Worm (Caenorhabditis elegans): Measurements from ENCODE around the gene ZK632.2.

- TF ChIP-seq klf-2 (GFP tag; conservative IDR thresholded peaks at IDR 0.05) (no peak), ref-1 (GFP tag; conservative IDR thresholded peaks at IDR 0.05) (no peak), ztf-29 (GFP tag; IDR thresholded peaks at IDR 0.05) (no peak), cog-1 (tag; optimal IDR thresholded peaks at IDR 0.05) (no peak), ztf-23 (GFP tag; IDR thresholded peaks at IDR 0.05) (no peak), flt-1 (GFP tag; IDR thresholded peaks at IDR 0.05) (0 out of 2 replicates have a peak, but pooled peaks have one; percentile 50), T22C8.4 (GFP tag; IDR thresholded peaks at IDR 0.05) (no peak), tab-1 (GFP tag; IDR thresholded peaks at IDR 0.05) (no peak)
Measured at ce11 chrIII:9768023-9768422, 30.9 kb upstream of the ZK632.2 start.

All from whole organism, midembryonic.